Fruit fly (Drosophila melanogaster) whole organism: ENCODE data around the gene LManII.

Experiments used
- EcR ChIP-seq, 2 experiments: fragments of >200 bp; optimal IDR thresholded peaks; 2 replicates each; lab custom pipeline; 2017; ENCODE audit warnings: missing biosample characterization in 2 of 2, missing genetic modification characterization in 2 of 2, missing genetic modification reagents in 2 of 2
- pan ChIP-seq: fragments of >200 bp; optimal IDR thresholded peaks from 2 replicates; lab custom pipeline; 2017

DNA sequence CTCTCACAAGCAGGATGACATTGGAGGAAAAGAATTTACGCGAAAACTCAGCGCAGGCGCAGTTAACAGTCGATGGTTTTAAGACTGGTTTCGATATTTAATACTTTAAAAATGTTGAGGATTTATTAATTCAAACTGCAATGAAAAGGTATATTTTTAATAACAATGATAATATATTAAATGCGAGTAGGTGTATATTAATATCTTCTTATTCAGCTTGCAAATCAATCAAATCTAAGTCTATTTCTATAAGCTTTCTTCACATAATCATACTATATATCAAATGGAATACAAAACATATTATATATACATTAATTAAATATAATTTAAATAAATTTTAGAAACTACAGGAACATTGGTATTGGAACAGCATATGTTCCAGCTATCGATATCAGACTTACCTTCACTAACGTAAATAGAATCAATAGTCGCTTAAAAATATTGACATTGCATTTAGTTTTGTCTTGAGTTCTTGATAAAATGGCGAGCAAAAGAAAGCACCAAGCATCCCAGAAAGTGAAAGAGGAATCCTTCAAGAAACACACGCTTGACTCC lies 21.8 kb upstream of the LManII start, which contains the start of the genes TBC1D16 and holn1:
- TF ChIP-seq EcR (GFP tag; optimal IDR thresholded peaks at IDR 0.05; lab: Kevin White, UChicago) (no peak), pan (no peak)
